Fruit fly (Drosophila melanogaster) whole organism, adult: ENCODE results near the gene TrpRS.

ENCODE experiments used
- CG11617 ChIP-seq: fragments of 200-800 bp; sonication (Bioruptor generic); optimal IDR thresholded peaks from 2 replicates; lab custom pipeline; 2017; ENCODE audit warnings: mild to moderate bottlenecking, missing biosample characterization, missing genetic modification reagents, missing genetic modification characterization
- CG12768 ChIP-seq: fragments of 200-800 bp; sonication (Bioruptor generic); optimal IDR thresholded peaks from 2 replicates; lab custom pipeline; 2017; ENCODE audit warnings: missing biosample characterization, missing genetic modification characterization, mild to moderate bottlenecking, moderate library complexity, missing genetic modification reagents
- CG14711 ChIP-seq: fragments of 200-800 bp; sonication (Bioruptor generic); optimal IDR thresholded peaks from 2 replicates; lab custom pipeline; 2018; ENCODE audit warnings: missing biosample characterization, mild to moderate bottlenecking, missing genetic modification characterization, moderate library complexity
- CG1620 ChIP-seq: fragments of 200-800 bp; sonication (Bioruptor generic); optimal IDR thresholded peaks from 2 replicates; lab custom pipeline; 2016; ENCODE audit warnings: missing biosample characterization, missing genetic modification characterization
- CG33017 ChIP-seq: fragments of 200-800 bp; sonication (Bioruptor generic); optimal IDR thresholded peaks from 2 replicates; lab custom pipeline; 2018; ENCODE audit warnings: missing biosample characterization, mild to moderate bottlenecking, missing genetic modification characterization, moderate library complexity
- CG5204 ChIP-seq: fragments of 200-800 bp; sonication (Bioruptor generic); optimal IDR thresholded peaks from 2 replicates; lab custom pipeline; 2016; ENCODE audit warnings: missing biosample characterization, missing genetic modification characterization
- CG7045 ChIP-seq: fragments of 200-800 bp; sonication (Bioruptor generic); optimal IDR thresholded peaks from 2 replicates; lab custom pipeline; 2017; ENCODE audit warnings: missing biosample characterization, mild to moderate bottlenecking, missing genetic modification characterization
- CG7101 ChIP-seq: fragments of 200-800 bp; sonication (Bioruptor generic); optimal IDR thresholded peaks from 2 replicates; lab custom pipeline; 2018; ENCODE audit warnings: missing biosample characterization, mild to moderate bottlenecking, missing genetic modification characterization, moderate library complexity
- Clk ChIP-seq: fragments of 200-800 bp; sonication (Bioruptor generic); optimal IDR thresholded peaks from 2 replicates; lab custom pipeline; 2017; ENCODE audit warnings: missing biosample characterization, missing genetic modification characterization
- Crg-1 ChIP-seq: fragments of 200-800 bp; sonication (Bioruptor generic); optimal IDR thresholded peaks from 2 replicates; lab custom pipeline; 2016; ENCODE audit warnings: missing biosample characterization, missing genetic modification characterization
- Hr96 ChIP-seq: fragments of 200-800 bp; sonication (Bioruptor generic); optimal IDR thresholded peaks from 2 replicates; lab custom pipeline; 2016; ENCODE audit warnings: missing biosample characterization, missing genetic modification characterization
- Mnt ChIP-seq: fragments of 200-800 bp; sonication (Bioruptor generic); optimal IDR thresholded peaks from 2 replicates; lab custom pipeline; 2016; ENCODE audit warnings: missing biosample characterization, mild to moderate bottlenecking, missing genetic modification characterization
- bab1 ChIP-seq: fragments of 200-800 bp; sonication (Bioruptor generic); optimal IDR thresholded peaks from 3 replicates; lab custom pipeline; 2019; ENCODE audit warnings: missing biosample characterization, mild to moderate bottlenecking, missing genetic modification characterization, moderate library complexity
- cic ChIP-seq: fragments of 200-800 bp; sonication (Bioruptor generic); optimal IDR thresholded peaks from 2 replicates; lab custom pipeline; 2017; ENCODE audit warnings: missing biosample characterization, mild to moderate bottlenecking, missing genetic modification characterization, moderate library complexity
- cnc ChIP-seq, 2 experiments: fragments of >200 bp; optimal IDR thresholded peaks; 2 replicates each; lab custom pipeline; 2017
- kay ChIP-seq: fragments of 200-800 bp; sonication (Bioruptor generic); peaks from one replicate; lab custom pipeline; 2016; ENCODE audit warnings: missing biosample characterization, missing genetic modification characterization, borderline replicate concordance
- ovo ChIP-seq: fragments of 200-800 bp; sonication (Bioruptor generic); optimal IDR thresholded peaks from 2 replicates; lab custom pipeline; 2016; ENCODE audit warnings: missing biosample characterization, missing genetic modification characterization
- pad ChIP-seq: fragments of 200-800 bp; sonication (Bioruptor generic); optimal IDR thresholded peaks from 3 replicates; lab custom pipeline; 2017; ENCODE audit warnings: missing biosample characterization, missing genetic modification characterization, mild to moderate bottlenecking, moderate library complexity, missing genetic modification reagents
- tj ChIP-seq: fragments of 200-800 bp; sonication (Bioruptor generic); optimal IDR thresholded peaks from 3 replicates; lab custom pipeline; 2017; ENCODE audit warnings: missing biosample characterization, mild to moderate bottlenecking, missing genetic modification characterization, moderate library complexity
- toe ChIP-seq: fragments of 200-800 bp; sonication (Bioruptor generic); optimal IDR thresholded peaks from 2 replicates; lab custom pipeline; 2016; ENCODE audit warnings: missing biosample characterization, missing genetic modification characterization

Gene TrpRS

dm6 chr3R:9239941-9240400 is 26.7 kb downstream of the TrpRS start:
- TF ChIP-seq cic (GFP tag; lab: Kevin White, UChicago) = peak; percentile 23
- peak; percentile 70 for TF ChIP-seq bab1 (GFP tag; lab: Kevin White, UChicago)
- TF ChIP-seq CG7045 = no peak
- no peak for TF ChIP-seq CG1620 (GFP tag; lab: Kevin White, UChicago)
- peak; percentile 26 for TF ChIP-seq CG14711
- TF ChIP-seq CG7101 (tag; lab: Kevin White, UChicago) = no peak
- TF ChIP-seq Hr96 = no peak
- peak; percentile 18 for TF ChIP-seq CG12768 (GFP tag; lab: Kevin White, UChicago)
- TF ChIP-seq Crg-1 (GFP tag; lab: Kevin White, UChicago) = peak; percentile 20
- TF ChIP-seq cnc (optimal IDR thresholded peaks at IDR 0.05; lab: Kevin White, UChicago) = no peak
- TF ChIP-seq CG5204 (GFP tag; lab: Kevin White, UChicago) = no peak
- TF ChIP-seq toe (GFP tag; lab: Kevin White, UChicago) = no peak
- no peak for TF ChIP-seq tj (GFP tag; lab: Kevin White, UChicago)
- TF ChIP-seq Clk = no peak
- no peak for TF ChIP-seq pad (GFP tag; lab: Kevin White, UChicago)
- no peak for TF ChIP-seq CG33017 (tag; lab: Kevin White, UChicago)
- TF ChIP-seq CG11617 = peak; percentile 23
- no peak for TF ChIP-seq kay (GFP tag; lab: Kevin White, UChicago)
- peak; percentile 53 for TF ChIP-seq Mnt (GFP tag; lab: Kevin White, UChicago)
- TF ChIP-seq ovo (GFP tag; lab: Kevin White, UChicago) = no peak

- TF ChIP-seq pad (GFP tag; lab: Kevin White, UChicago) (peak; percentile 9), CG33017 (tag; lab: Kevin White, UChicago) (peak; percentile 53), ovo (GFP tag; lab: Kevin White, UChicago) (peak; percentile 31), bab1 (GFP tag; lab: Kevin White, UChicago) (peak; percentile 31), CG7101 (tag; lab: Kevin White, UChicago) (peak; percentile 66), tj (GFP tag; lab: Kevin White, UChicago) (no peak), Mnt (GFP tag; lab: Kevin White, UChicago) (peak; percentile 61), CG5204 (GFP tag; lab: Kevin White, UChicago) (no peak), cic (GFP tag; lab: Kevin White, UChicago) (peak; percentile 85), CG12768 (GFP tag; lab: Kevin White, UChicago) (peak; percentile 64), toe (GFP tag; lab: Kevin White, UChicago) (peak; percentile 9), CG14711 (peak; percentile 63), kay (GFP tag; lab: Kevin White, UChicago) (no peak), CG11617 (peak; percentile 48)
These were observed 29.2 kb downstream of the TrpRS start, which contains the start of gene pum for dm6 chr3R:9237268-9238091. TSS of gene pum (minus strand) at chr3R:9237682.

- peak; percentile 29 for TF ChIP-seq CG1620 (GFP tag; lab: Kevin White, UChicago)
- TF ChIP-seq ovo (GFP tag; lab: Kevin White, UChicago) = peak; percentile 30
- TF ChIP-seq Mnt (GFP tag; lab: Kevin White, UChicago) = peak; percentile 75
- TF ChIP-seq CG14711 = peak; percentile 29
- TF ChIP-seq cnc (optimal IDR thresholded peaks at IDR 0.05; lab: Kevin White, UChicago) = no peak
- TF ChIP-seq Hr96 = peak; percentile 17
- peak; percentile 59 for TF ChIP-seq pad (GFP tag; lab: Kevin White, UChicago)
- TF ChIP-seq tj (GFP tag; lab: Kevin White, UChicago) = peak; percentile 7
- no peak for TF ChIP-seq cic (GFP tag; lab: Kevin White, UChicago)
- peak; percentile 41 for TF ChIP-seq CG7045
- TF ChIP-seq CG5204 (GFP tag; lab: Kevin White, UChicago) = no peak
- peak; percentile 62 for TF ChIP-seq Clk
- TF ChIP-seq CG11617 = no peak
- TF ChIP-seq CG33017 (tag; lab: Kevin White, UChicago) = peak; percentile 76
- peak; percentile 64 for TF ChIP-seq CG7101 (tag; lab: Kevin White, UChicago)
- TF ChIP-seq bab1 (GFP tag; lab: Kevin White, UChicago) = peak; percentile 8
- TF ChIP-seq toe (GFP tag; lab: Kevin White, UChicago) = peak; percentile 54
- TF ChIP-seq Crg-1 (GFP tag; lab: Kevin White, UChicago) = peak; percentile 31
- peak; percentile 71 for TF ChIP-seq kay (GFP tag; lab: Kevin White, UChicago)
- TF ChIP-seq CG12768 (GFP tag; lab: Kevin White, UChicago) = peak; percentile 87
These were observed 29.8 kb downstream of the TrpRS start for dm6 chr3R:9236883-9237267.

- no peak for TF ChIP-seq CG11617
- TF ChIP-seq CG12768 (GFP tag; lab: Kevin White, UChicago) = no peak
- TF ChIP-seq tj (GFP tag; lab: Kevin White, UChicago) = no peak
- TF ChIP-seq CG33017 (tag; lab: Kevin White, UChicago) = no peak
- TF ChIP-seq pad (GFP tag; lab: Kevin White, UChicago) = peak; percentile 38
These were observed 30.6 kb downstream of the TrpRS start for dm6 chr3R:9236070-9236492.

DNA sequence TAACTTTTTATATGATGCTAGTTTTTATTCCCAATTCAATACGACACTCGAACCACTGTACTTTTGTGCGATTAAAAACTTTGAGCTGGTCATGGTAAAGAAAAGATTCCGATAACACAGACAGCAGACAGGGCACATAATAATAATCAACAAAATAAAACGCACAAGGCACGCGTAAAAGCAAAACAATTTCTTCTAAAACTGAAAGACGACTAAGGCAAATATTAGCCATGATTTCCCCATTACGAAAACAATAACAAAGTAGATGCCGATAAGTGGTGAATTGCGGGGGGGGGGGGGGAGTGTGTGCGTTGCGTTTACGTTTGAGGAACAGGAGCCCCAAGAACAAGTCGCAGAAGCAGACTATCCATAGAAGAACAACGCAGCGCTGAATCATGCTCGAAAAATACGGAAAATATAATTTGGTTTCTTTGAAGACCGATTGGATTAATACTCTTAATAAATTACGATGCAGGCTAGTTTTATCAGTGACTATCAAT is 31.9 kb downstream of the TrpRS start:
- TF ChIP-seq ovo (GFP tag; lab: Kevin White, UChicago) (no peak), CG5204 (GFP tag; lab: Kevin White, UChicago) (no peak), Mnt (GFP tag; lab: Kevin White, UChicago) (no peak), CG12768 (GFP tag; lab: Kevin White, UChicago) (no peak), CG14711 (no peak), CG11617 (no peak), cic (GFP tag; lab: Kevin White, UChicago) (no peak), CG33017 (tag; lab: Kevin White, UChicago) (no peak), pad (GFP tag; lab: Kevin White, UChicago) (no peak), toe (GFP tag; lab: Kevin White, UChicago) (no peak), Hr96 (no peak), CG7045 (no peak), kay (GFP tag; lab: Kevin White, UChicago) (no peak), cnc (optimal IDR thresholded peaks at IDR 0.05; lab: Kevin White, UChicago) (no peak), CG1620 (GFP tag; lab: Kevin White, UChicago) (no peak), tj (GFP tag; lab: Kevin White, UChicago) (no peak), CG7101 (tag; lab: Kevin White, UChicago) (no peak), bab1 (GFP tag; lab: Kevin White, UChicago) (no peak), Clk (no peak), Crg-1 (GFP tag; lab: Kevin White, UChicago) (no peak)
